Fruit fly (Drosophila melanogaster): ENCODE results near the gene CG44040.

The CG44040 gene

DNA sequence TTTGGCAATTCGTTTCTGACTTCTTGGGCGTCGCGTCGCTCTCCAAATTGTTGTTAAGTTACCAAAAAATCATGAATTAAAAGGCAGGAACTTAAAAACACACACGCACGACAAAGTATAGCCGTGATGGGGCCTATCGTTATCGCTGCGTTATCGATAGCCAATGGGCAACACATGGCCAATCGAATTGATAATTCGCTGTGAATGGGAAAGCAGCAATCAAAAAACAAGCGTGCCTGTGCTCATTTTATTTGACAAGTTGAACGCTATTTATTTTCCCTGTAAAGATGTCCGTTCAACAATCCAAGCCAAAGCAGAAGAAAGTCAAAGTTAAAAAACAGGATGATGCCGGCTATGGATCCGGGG is 25.8 kb downstream of the CG44040 start, which contains the start of the genes Surf4 and CG31301:
Surf4 (minus strand) TSS at position 159 of the 366 bp plus-strand sequence.
CG31301 (plus strand) TSS at position 188 of the 366 bp plus-strand sequence.
- peak; percentile 41 for TF ChIP-seq bab1 (GFP tag; optimal IDR thresholded peaks at IDR 0.05)
- peak; percentile 84 for TF ChIP-seq Mnt (GFP tag; optimal IDR thresholded peaks at IDR 0.05)
- TF ChIP-seq CG12768 (GFP tag; optimal IDR thresholded peaks at IDR 0.05), result no peak

DNA sequence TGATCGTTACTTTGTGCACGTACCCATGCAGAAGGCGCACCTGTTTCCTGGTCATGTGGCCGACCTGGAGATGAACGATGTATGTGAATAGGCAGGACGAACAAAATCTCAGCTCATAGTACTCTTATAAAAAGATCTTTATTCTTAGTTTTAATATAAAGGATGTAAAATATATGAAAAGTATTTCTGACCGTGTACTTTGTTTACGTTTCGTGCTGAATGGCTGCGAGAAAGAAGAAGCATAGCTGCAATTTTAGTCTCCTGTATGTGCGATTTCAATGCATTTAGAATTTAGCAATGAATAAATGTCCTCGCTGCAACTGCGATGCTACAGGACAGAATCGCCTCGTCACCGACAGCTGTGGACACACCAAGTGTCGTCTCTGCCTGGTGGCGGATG is 27.6 kb downstream of the CG44040 start, which contains the start of the genes CG42726 and CG42727:
CG42726 (plus strand) TSS at position 227 of the 400 bp plus-strand sequence.
CG42727 (plus strand) TSS at position 227 of the 400 bp plus-strand sequence.
- no peak for TF ChIP-seq CG12768 (GFP tag; optimal IDR thresholded peaks at IDR 0.05)
- TF ChIP-seq kay (GFP tag; ENCODE audit: borderline replicate concordance), result no peak
- TF ChIP-seq CG14711 (tag; optimal IDR thresholded peaks at IDR 0.05), result peak; percentile 17
- no peak for TF ChIP-seq CG7045 (GFP tag; optimal IDR thresholded peaks at IDR 0.05)
- TF ChIP-seq tj (GFP tag; optimal IDR thresholded peaks at IDR 0.05), result peak; percentile 1
- no peak for TF ChIP-seq ovo (GFP tag; optimal IDR thresholded peaks at IDR 0.05)
- TF ChIP-seq CG7101 (tag; optimal IDR thresholded peaks at IDR 0.05), result peak; percentile 36
- TF ChIP-seq bab1 (GFP tag; optimal IDR thresholded peaks at IDR 0.05), result peak; percentile 55
- no peak for TF ChIP-seq Clk (GFP tag; optimal IDR thresholded peaks at IDR 0.05)
- TF ChIP-seq Hr96 (GFP tag; optimal IDR thresholded peaks at IDR 0.05), result no peak
- no peak for TF ChIP-seq cic (GFP tag; optimal IDR thresholded peaks at IDR 0.05)
- TF ChIP-seq CG5204 (GFP tag; optimal IDR thresholded peaks at IDR 0.05), result no peak
- TF ChIP-seq Crg-1 (GFP tag; optimal IDR thresholded peaks at IDR 0.05), result no peak
- peak; percentile 34 for TF ChIP-seq Mnt (GFP tag; optimal IDR thresholded peaks at IDR 0.05)
- TF ChIP-seq CG1620 (GFP tag; optimal IDR thresholded peaks at IDR 0.05), result no peak
- peak; percentile 26 for TF ChIP-seq CG11617 (GFP tag; optimal IDR thresholded peaks at IDR 0.05)
- TF ChIP-seq cnc (optimal IDR thresholded peaks at IDR 0.05), result no peak
- no peak for TF ChIP-seq CG33017 (tag; optimal IDR thresholded peaks at IDR 0.05)
- no peak for TF ChIP-seq pad (GFP tag; optimal IDR thresholded peaks at IDR 0.05)
- no peak for TF ChIP-seq toe (GFP tag; optimal IDR thresholded peaks at IDR 0.05)

DNA sequence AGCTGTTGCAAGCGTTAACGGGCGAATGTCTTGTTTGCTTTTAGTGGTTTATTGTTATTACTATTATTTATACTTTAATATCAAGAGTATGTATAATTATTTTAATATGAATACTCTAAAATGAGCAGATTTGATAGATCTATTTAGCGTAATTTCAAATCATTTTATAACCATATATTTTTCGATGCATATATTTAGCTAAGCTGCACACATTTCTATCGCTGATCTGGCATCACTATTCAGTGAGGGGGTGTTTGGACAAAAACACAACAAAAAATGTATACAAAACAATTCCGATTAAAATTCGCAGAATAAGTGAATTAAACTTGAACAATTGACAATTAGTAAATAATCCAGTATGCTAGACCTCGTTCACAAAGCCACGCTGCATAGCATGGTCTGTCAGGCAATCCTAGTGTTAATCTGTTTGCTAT is 30.8 kb downstream of the CG44040 start, which contains the start of the genes Trs33 and Tmtc4:
Trs33 (minus strand) TSS at position 3 of the 434 bp plus-strand sequence.
Tmtc4 (plus strand) TSS at position 233 of the 434 bp plus-strand sequence.
- TF ChIP-seq ovo (GFP tag; optimal IDR thresholded peaks at IDR 0.05) (no peak), Mnt (GFP tag; optimal IDR thresholded peaks at IDR 0.05) (peak; percentile 28), tj (GFP tag; optimal IDR thresholded peaks at IDR 0.05) (peak; percentile 40), CG7045 (GFP tag; optimal IDR thresholded peaks at IDR 0.05) (no peak), CG12768 (GFP tag; optimal IDR thresholded peaks at IDR 0.05) (peak; percentile 30), kay (GFP tag; ENCODE audit: borderline replicate concordance) (no peak), CG14711 (tag; optimal IDR thresholded peaks at IDR 0.05) (peak; percentile 69), cic (GFP tag; optimal IDR thresholded peaks at IDR 0.05) (peak; percentile 27), Clk (GFP tag; optimal IDR thresholded peaks at IDR 0.05) (no peak), CG7101 (tag; optimal IDR thresholded peaks at IDR 0.05) (peak; percentile 72), CG5204 (GFP tag; optimal IDR thresholded peaks at IDR 0.05) (no peak), CG11617 (GFP tag; optimal IDR thresholded peaks at IDR 0.05) (peak; percentile 72), bab1 (GFP tag; optimal IDR thresholded peaks at IDR 0.05) (peak; percentile 74), toe (GFP tag; optimal IDR thresholded peaks at IDR 0.05) (no peak), cnc (optimal IDR thresholded peaks at IDR 0.05) (no peak), Hr96 (GFP tag; optimal IDR thresholded peaks at IDR 0.05) (no peak), pad (GFP tag; optimal IDR thresholded peaks at IDR 0.05) (peak; percentile 45), CG33017 (tag; optimal IDR thresholded peaks at IDR 0.05) (peak; percentile 38), CG1620 (GFP tag; optimal IDR thresholded peaks at IDR 0.05) (peak; percentile 31), Crg-1 (GFP tag; optimal IDR thresholded peaks at IDR 0.05) (peak; percentile 0)

DNA sequence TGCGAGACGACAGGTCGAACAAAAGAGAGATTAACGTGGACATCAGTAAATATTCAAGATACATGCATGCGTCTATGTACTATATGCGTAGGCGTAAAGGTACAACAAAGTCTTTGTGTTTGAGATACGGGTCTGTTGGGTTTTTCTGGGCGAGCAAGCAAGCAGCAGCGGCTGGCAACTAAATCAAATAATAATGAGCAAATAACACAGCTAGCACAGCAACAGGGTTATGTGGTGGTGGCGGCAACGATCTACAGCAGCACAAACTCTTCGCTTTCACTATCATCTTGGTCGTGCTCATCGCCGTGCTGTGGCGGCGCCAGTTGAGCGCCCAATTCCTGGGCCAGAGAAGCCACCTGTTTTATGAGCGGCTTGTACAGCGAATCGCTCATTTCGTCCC is 33.8 kb downstream of the CG44040 start:
- TF ChIP-seq CG11617 (GFP tag; optimal IDR thresholded peaks at IDR 0.05) (no peak), CG5204 (GFP tag; optimal IDR thresholded peaks at IDR 0.05) (no peak), bab1 (GFP tag; optimal IDR thresholded peaks at IDR 0.05) (no peak), ovo (GFP tag; optimal IDR thresholded peaks at IDR 0.05) (no peak), Clk (GFP tag; optimal IDR thresholded peaks at IDR 0.05) (no peak), CG33017 (tag; optimal IDR thresholded peaks at IDR 0.05) (no peak), Mnt (GFP tag; optimal IDR thresholded peaks at IDR 0.05) (no peak), Crg-1 (GFP tag; optimal IDR thresholded peaks at IDR 0.05) (no peak), cnc (optimal IDR thresholded peaks at IDR 0.05) (no peak)

DNA sequence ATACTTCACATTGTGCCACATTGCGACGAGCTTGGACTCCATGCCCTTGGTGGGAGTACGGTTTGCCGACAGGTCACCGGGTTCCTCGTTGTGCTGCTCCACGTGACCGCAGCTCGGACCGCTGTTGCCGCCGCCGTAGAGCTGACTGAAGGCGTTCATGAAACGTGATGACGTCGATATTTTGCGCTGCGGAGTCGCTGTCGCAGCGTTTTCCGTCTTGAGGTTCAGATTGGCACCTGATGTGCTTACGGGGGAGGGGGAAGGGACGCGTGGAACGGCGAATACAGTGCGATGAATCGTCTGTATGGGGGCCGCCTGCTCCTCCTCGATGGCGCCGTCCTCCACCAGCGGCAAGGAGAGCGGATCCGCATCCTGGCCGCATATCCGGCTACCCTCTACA is 36.0 kb downstream of the CG44040 start:
- TF ChIP-seq tj (GFP tag; optimal IDR thresholded peaks at IDR 0.05), result peak; percentile 100
- TF ChIP-seq Clk (GFP tag; optimal IDR thresholded peaks at IDR 0.05), result no peak
- peak; percentile 10 for TF ChIP-seq Mnt (GFP tag; optimal IDR thresholded peaks at IDR 0.05)

DNA sequence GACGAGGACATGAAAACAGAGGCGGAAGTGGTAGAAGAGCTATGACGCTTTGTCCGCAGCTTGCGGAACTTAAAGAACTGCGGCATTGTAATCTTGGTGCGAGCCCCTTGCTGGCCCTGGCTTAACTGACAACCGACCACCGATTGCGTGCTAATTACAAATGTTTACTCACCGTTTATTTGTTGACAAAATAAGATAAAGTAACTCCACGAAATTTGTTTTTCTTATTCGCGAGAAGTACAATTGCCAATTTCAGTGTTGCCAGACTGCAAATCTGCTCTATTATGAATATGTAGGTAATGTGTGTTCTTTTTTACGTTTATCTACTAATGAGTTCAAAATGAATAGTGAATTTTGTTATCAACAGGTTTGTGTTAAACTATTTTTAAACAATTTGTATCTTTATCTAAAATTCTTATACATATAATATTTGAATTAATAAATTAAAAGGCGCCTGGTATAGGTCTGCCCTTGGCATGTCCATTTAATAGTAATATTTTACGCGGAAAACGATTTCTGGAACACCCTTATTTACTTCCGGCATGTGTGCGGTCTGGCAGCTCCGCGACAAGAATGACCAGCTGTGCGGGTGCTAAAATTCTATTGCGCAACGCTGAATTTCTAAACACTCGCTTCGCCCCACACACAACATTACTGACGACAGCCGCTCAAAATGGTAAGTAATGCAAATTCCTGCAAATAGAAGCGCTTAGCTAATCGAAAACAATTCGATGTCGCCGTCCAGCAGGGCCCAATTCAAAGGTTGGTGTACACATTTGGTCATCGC is 36.7 kb downstream of the CG44040 start, which contains the start of the genes Atg4b and Hibch:
Atg4b (minus strand) TSS at position 280 of the 787 bp plus-strand sequence.
Hibch (plus strand) TSS at position 585 of the 787 bp plus-strand sequence.
- TF ChIP-seq Crg-1 (GFP tag; optimal IDR thresholded peaks at IDR 0.05) (peak; percentile 79), tj (GFP tag; optimal IDR thresholded peaks at IDR 0.05) (no peak), CG1620 (GFP tag; optimal IDR thresholded peaks at IDR 0.05) (peak; percentile 67), CG7045 (GFP tag; optimal IDR thresholded peaks at IDR 0.05) (peak; percentile 83), ovo (GFP tag; optimal IDR thresholded peaks at IDR 0.05) (peak; percentile 67), Hr96 (GFP tag; optimal IDR thresholded peaks at IDR 0.05) (no peak), Mnt (GFP tag; optimal IDR thresholded peaks at IDR 0.05) (peak; percentile 63), CG5204 (GFP tag; optimal IDR thresholded peaks at IDR 0.05) (no peak), toe (GFP tag; optimal IDR thresholded peaks at IDR 0.05) (no peak), CG7101 (tag; optimal IDR thresholded peaks at IDR 0.05) (peak; percentile 88), CG14711 (tag; optimal IDR thresholded peaks at IDR 0.05) (peak; percentile 84), pad (GFP tag; optimal IDR thresholded peaks at IDR 0.05) (peak; percentile 79), bab1 (GFP tag; optimal IDR thresholded peaks at IDR 0.05) (peak; percentile 88), kay (GFP tag; ENCODE audit: borderline replicate concordance) (no peak), cnc (optimal IDR thresholded peaks at IDR 0.05) (no peak), CG11617 (GFP tag; optimal IDR thresholded peaks at IDR 0.05) (peak; percentile 86), CG12768 (GFP tag; optimal IDR thresholded peaks at IDR 0.05) (peak; percentile 90), cic (GFP tag; optimal IDR thresholded peaks at IDR 0.05) (peak; percentile 76), CG33017 (tag; optimal IDR thresholded peaks at IDR 0.05) (peak; percentile 77), Clk (GFP tag; optimal IDR thresholded peaks at IDR 0.05) (peak; percentile 79)

Data from whole organism, adult.